Fruit fly (Drosophila melanogaster): ENCODE measurements around the gene Tif-IA.

- no peak for TF ChIP-seq pdm3 (GFP tag; optimal IDR thresholded peaks at IDR 0.05)
- TF ChIP-seq CG16779 (tag; optimal IDR thresholded peaks at IDR 0.05) = no peak
- no peak for TF ChIP-seq CG6792 (GFP tag; optimal IDR thresholded peaks at IDR 0.05)
- no peak for TF ChIP-seq CG8632 (GFP tag; optimal IDR thresholded peaks at IDR 0.05)
- TF ChIP-seq Sox102F (GFP tag; optimal IDR thresholded peaks at IDR 0.05) = no peak
- no peak for TF ChIP-seq CG11902 (GFP tag; optimal IDR thresholded peaks at IDR 0.05)
- no peak for TF ChIP-seq cyc (GFP tag; optimal IDR thresholded peaks at IDR 0.05)
- TF ChIP-seq eg (GFP tag; IDR thresholded peaks at IDR 0.05) = no peak
Measured at dm6 chr2L:22248230-22248629, 1.4 kb upstream of the Tif-IA start.

Data from whole organism, prepupa.